Worm (Caenorhabditis elegans) whole organism, L2 larva: ENCODE results near the gene srx-7.

Experiments
- ZK546.5 ChIP-seq: sonication (generic microtip); optimal IDR thresholded peaks from 2 replicates; lab custom pipeline; 2017; ENCODE audit warnings: missing biosample characterization, missing genetic modification characterization
- ama-1 ChIP-seq: fragments of 150-350 bp; optimal IDR thresholded peaks from 2 replicates; lab custom pipeline; 2018; ENCODE audit warnings: inconsistent platforms
- egl-27 ChIP-seq: sonication (generic microtip); optimal IDR thresholded peaks from 3 replicates; lab custom pipeline; 2017; ENCODE audit warnings: missing biosample characterization, missing genetic modification reagents, missing genetic modification characterization
- skn-1 ChIP-seq: sonication (generic microtip); optimal IDR thresholded peaks from 2 replicates; lab custom pipeline; 2017; ENCODE audit warnings: missing biosample characterization, missing genetic modification characterization
- snpc-4 ChIP-seq: fragments of 150-350 bp; optimal IDR thresholded peaks from 2 replicates; lab custom pipeline; 2014; ENCODE audit warnings: missing biosample characterization, missing genetic modification characterization
- unc-55 ChIP-seq: fragments of 150-350 bp; sonication (generic microtip); optimal IDR thresholded peaks from 3 replicates; lab custom pipeline; 2014; ENCODE audit warnings: missing biosample characterization, missing genetic modification reagents, missing genetic modification characterization
- ztf-11 ChIP-seq: sonication (generic microtip); optimal IDR thresholded peaks from 2 replicates; lab custom pipeline; 2017; ENCODE audit warnings: missing biosample characterization, missing genetic modification characterization
- ztf-4 ChIP-seq: fragments of 150-350 bp; optimal IDR thresholded peaks from 2 replicates; lab custom pipeline; 2014; ENCODE audit warnings: missing biosample characterization, missing genetic modification characterization

ce11 chrV:562834-563233 lies 2.8 kb downstream of the srx-7 start, which contains the start of gene C14C6.2:
- TF ChIP-seq skn-1 (tag; lab: Kevin White, UChicago) (no peak), ztf-11 (tag; lab: Kevin White, UChicago) (no peak), ZK546.5 (no peak), egl-27 (tag; lab: Kevin White, UChicago) (no peak), snpc-4 (tag; lab: Kevin White, UChicago) (no peak), ztf-4 (tag; lab: Kevin White, UChicago) (no peak), ama-1 (lab: Kevin White, UChicago) (no peak), unc-55 (GFP tag; lab: Kevin White, UChicago) (no peak)
